Worm (Caenorhabditis elegans) whole organism, young adult: ENCODE results near the gene F54D12.1.

ENCODE experiments used
- K12H6.12 ChIP-seq: fragments of 200-800 bp; sonication (Bioruptor generic); optimal IDR thresholded peaks from 2 replicates; lab custom pipeline; 2018; ENCODE audit warnings: mild to moderate bottlenecking, missing genetic modification characterization, missing compliant biosample characterization
- ama-1 ChIP-seq, 3 experiments: fragments of 150-350 bp in 1 of 3; sonication (generic microtip) in 2 of 3; optimal IDR thresholded peaks; 2 replicates each; lab custom pipeline; 2014 to 2018; ENCODE audit warnings: missing biosample characterization in 2 of 3, missing genetic modification characterization in 2 of 3, missing genetic modification reagents in 2 of 3
- egrh-3 ChIP-seq: fragments of 200-800 bp; sonication (Bioruptor generic); IDR thresholded peaks from 2 replicates; pipeline ENCODE4 v1.3.6; 2022; ENCODE audit warnings: missing genetic modification reagents, missing genetic modification characterization, missing compliant biosample characterization
- lin-35 ChIP-seq, 3 experiments: fragments of 150-350 bp in 2 of 3; sonication (generic microtip) in 1 of 3; optimal IDR thresholded peaks; 2 replicates each; lab custom pipeline; 2014 to 2018; ENCODE audit warnings: missing biosample characterization in 3 of 3, missing genetic modification characterization in 3 of 3, missing genetic modification reagents in 3 of 3
- lir-1 ChIP-seq: fragments of 200-800 bp; sonication (Bioruptor generic); conservative IDR thresholded peaks from 2 replicates; pipeline ENCODE4 v1.3.6; 2022; ENCODE audit warnings: missing genetic modification reagents, missing genetic modification characterization, missing compliant biosample characterization
- rpc-1 ChIP-seq, 2 experiments: fragments of 150-350 bp in 1 of 2; sonication (generic microtip) in 1 of 2; optimal IDR thresholded peaks; 2 replicates each; lab custom pipeline; 2014 to 2018; ENCODE audit warnings: missing biosample characterization in 1 of 2, missing genetic modification characterization in 1 of 2, missing genetic modification reagents in 1 of 2, missing genotype in 1 of 2
- ztf-28 ChIP-seq: fragments of 200-800 bp; sonication (Bioruptor generic); IDR thresholded peaks from 2 replicates; pipeline ENCODE4 v1.3.6; 2022; ENCODE audit warnings: missing genetic modification reagents, missing genetic modification characterization, missing compliant biosample characterization

ce11 chrII:1403056-1403455 lies 2.9 kb downstream of the F54D12.1 start, which contains the start of the genes Y51H7C.41 and cogc-4:
- TF ChIP-seq ama-1 (optimal IDR thresholded peaks at IDR 0.05; lab: Kevin White, UChicago) (no peak), ama-1 (GFP tag; optimal IDR thresholded peaks at IDR 0.05; lab: Kevin White, UChicago) (no peak), egrh-3 (GFP tag; lab: Robert Waterston, UW) (no peak), rpc-1 (optimal IDR thresholded peaks at IDR 0.05; lab: Kevin White, UChicago) (no peak), rpc-1 (tag; optimal IDR thresholded peaks at IDR 0.05; lab: Kevin White, UChicago) (no peak), lir-1 (no peak), ztf-28 (GFP tag; lab: Robert Waterston, UW) (no peak), K12H6.12 (tag; lab: Kevin White, UChicago) (no peak), lin-35 (GFP tag; optimal IDR thresholded peaks at IDR 0.05; lab: Kevin White, UChicago) (no peak)
